Worm (Caenorhabditis elegans) whole organism, L1 larva: ENCODE data around the gene C45G9.15.
"Not testable (repeated sequence)": the region's sequence is repeated elsewhere in the genome, so short reads cannot be mapped to it uniquely, and the experiment has no call there.

ENCODE experiments used
- aha-1 ChIP-seq: fragments of 150-350 bp; optimal IDR thresholded peaks from 2 replicates; lab custom pipeline; 2014; ENCODE audit warnings: missing biosample characterization, missing genetic modification characterization
- blmp-1 ChIP-seq: fragments of 150-350 bp; optimal IDR thresholded peaks from 2 replicates; lab custom pipeline; 2014; ENCODE audit warnings: missing biosample characterization, missing genetic modification characterization
- fos-1 ChIP-seq: fragments of 150-350 bp; optimal IDR thresholded peaks from 2 replicates; lab custom pipeline; 2014; ENCODE audit warnings: missing biosample characterization, missing genetic modification characterization
- hlh-17 ChIP-seq: fragments of 200-800 bp; sonication (Bioruptor generic); optimal IDR thresholded peaks from 2 replicates; lab custom pipeline; 2018; ENCODE audit warnings: missing genetic modification characterization, mild to moderate bottlenecking, missing compliant biosample characterization, moderate library complexity, borderline replicate concordance
- nhr-20 ChIP-seq: sonication (generic microtip); optimal IDR thresholded peaks from 2 replicates; lab custom pipeline; 2016; ENCODE audit warnings: mild to moderate bottlenecking, missing genetic modification characterization, missing compliant biosample characterization
- nhr-76 ChIP-seq: sonication (generic microtip); optimal IDR thresholded peaks from 2 replicates; lab custom pipeline; 2017; ENCODE audit warnings: missing biosample characterization, missing genetic modification characterization
- snpc-4 ChIP-seq: fragments of 150-350 bp; optimal IDR thresholded peaks from 2 replicates; lab custom pipeline; 2014; ENCODE audit warnings: missing biosample characterization, missing genetic modification characterization
- zag-1 ChIP-seq: fragments of 150-350 bp; optimal IDR thresholded peaks from 2 replicates; lab custom pipeline; 2014; ENCODE audit warnings: missing biosample characterization, missing genetic modification characterization
- ztf-4 ChIP-seq: fragments of 150-350 bp; optimal IDR thresholded peaks from 2 replicates; lab custom pipeline; 2014; ENCODE audit warnings: missing biosample characterization, missing genetic modification characterization

DNA sequence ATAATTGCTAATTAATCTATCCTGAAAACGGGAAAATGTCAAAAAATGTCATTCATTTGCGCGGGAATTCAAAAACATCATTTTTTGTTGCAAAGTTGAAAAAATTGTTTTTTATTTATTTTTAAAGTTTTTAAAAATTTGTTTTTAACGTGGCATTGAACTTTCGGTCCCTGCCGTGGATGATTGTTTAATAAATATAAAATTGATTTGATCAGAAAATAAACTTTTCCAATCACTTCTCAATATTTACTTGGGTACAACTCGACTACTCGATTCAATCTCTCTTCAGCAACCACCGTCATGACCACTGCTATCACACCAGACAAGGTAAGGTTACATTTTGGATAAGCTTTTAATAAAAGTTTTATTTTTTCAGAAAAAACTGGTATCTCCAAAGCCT is 10.6 kb upstream of the C45G9.15 start, which contains the start of gene C45G9.4:
- not testable (repeated sequence) for TF ChIP-seq zag-1 (tag; lab: Kevin White, UChicago); snpc-4; ztf-4; nhr-76 (tag; lab: Kevin White, UChicago); fos-1 (tag; lab: Kevin White, UChicago); blmp-1; nhr-20 (tag; lab: Kevin White, UChicago); aha-1 (tag; lab: Kevin White, UChicago); hlh-17 (GFP tag; lab: Kevin White, UChicago)
